Fruit fly (Drosophila melanogaster): Measurements from ENCODE around the gene CG14292.

DNA sequence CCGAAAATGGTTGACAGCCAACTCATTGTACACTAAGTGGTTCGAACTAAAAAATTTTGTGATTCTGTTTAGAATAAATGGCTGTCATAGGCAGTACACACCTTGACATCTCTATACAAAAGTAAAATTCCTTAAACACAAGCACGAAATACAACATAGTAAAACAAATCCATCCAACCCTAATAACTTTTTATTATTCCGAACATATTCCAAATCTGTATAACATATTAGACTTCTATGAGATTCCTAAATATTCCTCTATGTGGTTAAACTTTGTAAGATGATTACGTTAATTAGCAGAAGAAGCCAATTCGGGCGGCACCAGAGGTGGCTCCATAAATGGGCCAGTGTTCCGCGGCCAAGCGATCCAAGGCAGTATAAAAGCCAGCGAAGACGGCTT, 3.3 kb downstream of the CG14292 start, which contains the start of gene CG14294:
- TF ChIP-seq Dll (optimal IDR thresholded peaks at IDR 0.05) (no peak), psq (optimal IDR thresholded peaks at IDR 0.05) (no peak), CG8478 (optimal IDR thresholded peaks at IDR 0.05) (no peak)
